Fruit fly (Drosophila melanogaster) whole organism, embryonic: ENCODE data around the gene CG14017.

Experiments used
- Aef1 ChIP-seq: fragments of 200-800 bp; sonication (Bioruptor generic); IDR thresholded peaks from 3 replicates; pipeline ENCODE4 v1.3.6; 2022; ENCODE audit warnings: missing biosample characterization, missing genetic modification characterization
- Antp ChIP-seq: fragments of 200-800 bp; sonication (Bioruptor generic); optimal IDR thresholded peaks from 3 replicates; lab custom pipeline; 2016; ENCODE audit warnings: missing biosample characterization, missing genetic modification characterization
- BEAF-32 ChIP-seq: fragments of 200-800 bp; sonication (Bioruptor generic); optimal IDR thresholded peaks from 3 replicates; lab custom pipeline; 2017; ENCODE audit warnings: missing biosample characterization, missing genetic modification characterization, mild to moderate bottlenecking, moderate library complexity, missing genetic modification reagents
- CG1024 ChIP-seq: fragments of 200-800 bp; sonication (Bioruptor generic); IDR thresholded peaks from 2 replicates; pipeline ENCODE4 v1.3.6; 2022; ENCODE audit warnings: missing biosample characterization, missing genetic modification characterization
- CG10654 ChIP-seq: fragments of 200-800 bp; sonication (Bioruptor generic); optimal IDR thresholded peaks from 2 replicates; lab custom pipeline; 2016; ENCODE audit warnings: missing biosample characterization, missing genetic modification characterization
- CG11695 ChIP-seq: fragments of 200-800 bp; sonication (Bioruptor generic); IDR thresholded peaks from 3 replicates; pipeline ENCODE4 v1.3.6; 2022; ENCODE audit warnings: missing biosample characterization, missing genetic modification characterization
- CG12155 ChIP-seq: fragments of 200-800 bp; sonication (Bioruptor generic); optimal IDR thresholded peaks from 3 replicates; lab custom pipeline; 2016; ENCODE audit warnings: missing biosample characterization, missing genetic modification characterization
- CG12942 ChIP-seq: fragments of 200-800 bp; sonication (Bioruptor generic); optimal IDR thresholded peaks from 3 replicates; lab custom pipeline; 2016; ENCODE audit warnings: missing biosample characterization, missing genetic modification characterization
- CG13296 ChIP-seq: fragments of 200-800 bp; sonication (Bioruptor generic); optimal IDR thresholded peaks from 3 replicates; lab custom pipeline; 2018; ENCODE audit warnings: missing biosample characterization, mild to moderate bottlenecking, missing genetic modification characterization
- CG14965 ChIP-seq: fragments of 200-800 bp; sonication (Bioruptor generic); optimal IDR thresholded peaks from 2 replicates; lab custom pipeline; 2016; ENCODE audit warnings: missing biosample characterization, missing genetic modification characterization, borderline replicate concordance
- CG15011 ChIP-seq: fragments of 200-800 bp; sonication (Bioruptor generic); optimal IDR thresholded peaks from 3 replicates; lab custom pipeline; 2018; ENCODE audit warnings: missing biosample characterization, mild to moderate bottlenecking, missing genetic modification characterization
- CG17361 ChIP-seq: fragments of 200-800 bp; sonication (Bioruptor generic); IDR thresholded peaks from 3 replicates; pipeline ENCODE4 v1.3.6; 2022; ENCODE audit warnings: missing biosample characterization, missing genetic modification characterization
- CG31388 ChIP-seq: fragments of 200-800 bp; sonication (Bioruptor generic); optimal IDR thresholded peaks from 2 replicates; lab custom pipeline; 2016; ENCODE audit warnings: missing biosample characterization, missing genetic modification characterization
- CG34422 ChIP-seq: fragments of 200-800 bp; sonication (Bioruptor generic); IDR thresholded peaks from 3 replicates; pipeline ENCODE4 v1.3.6; 2022; ENCODE audit warnings: missing biosample characterization, missing genetic modification characterization
- CG4328 ChIP-seq: fragments of 200-800 bp; sonication (Bioruptor generic); optimal IDR thresholded peaks from 3 replicates; lab custom pipeline; 2017; ENCODE audit warnings: missing biosample characterization, missing genetic modification reagents, missing genetic modification characterization
- CG6854 ChIP-seq: fragments of 200-800 bp; sonication (Bioruptor generic); optimal IDR thresholded peaks from 3 replicates; lab custom pipeline; 2017; ENCODE audit warnings: missing biosample characterization, mild to moderate bottlenecking, missing genetic modification characterization
- CG7839 ChIP-seq: fragments of 200-800 bp; sonication (Bioruptor generic); optimal IDR thresholded peaks from 3 replicates; lab custom pipeline; 2018; ENCODE audit warnings: missing biosample characterization, mild to moderate bottlenecking, missing genetic modification characterization, moderate library complexity
- CG9817 ChIP-seq: fragments of 200-800 bp; sonication (Bioruptor generic); optimal IDR thresholded peaks from 2 replicates; lab custom pipeline; 2018; ENCODE audit warnings: missing biosample characterization, mild to moderate bottlenecking, missing genetic modification characterization, moderate library complexity
- CkIIα-i1 ChIP-seq: fragments of 200-800 bp; sonication (Bioruptor generic); IDR thresholded peaks from 2 replicates; pipeline ENCODE4 v1.3.6; 2022; ENCODE audit warnings: missing biosample characterization, missing genetic modification characterization
- Dll ChIP-seq: fragments of 200-800 bp; sonication (Bioruptor generic); IDR thresholded peaks from 4 replicates; pipeline ENCODE4 v1.3.6; 2022; ENCODE audit warnings: missing biosample characterization, missing genetic modification characterization; ENCODE audit not compliant: partially characterized antibody
- Doc2 ChIP-seq: fragments of 200-800 bp; sonication (Bioruptor generic); IDR thresholded peaks from 2 replicates; pipeline ENCODE4 v1.3.6; 2022; ENCODE audit warnings: missing biosample characterization, missing genetic modification characterization
- Dref ChIP-seq: fragments of 200-800 bp; sonication (Bioruptor generic); IDR thresholded peaks from 2 replicates; pipeline ENCODE4 v1.3.6; 2022; ENCODE audit warnings: missing biosample characterization, missing genetic modification characterization
- E2f1 ChIP-seq: fragments of 200-800 bp; sonication (Bioruptor generic); IDR thresholded peaks from 2 replicates; pipeline ENCODE4 v1.3.6; 2022; ENCODE audit warnings: missing biosample characterization, missing genetic modification characterization
- E2f2 ChIP-seq: fragments of 200-800 bp; sonication (Bioruptor generic); IDR thresholded peaks from 2 replicates; pipeline ENCODE4 v1.3.6; 2022; ENCODE audit warnings: missing biosample characterization, missing genetic modification characterization
- Elba2 ChIP-seq: fragments of 200-800 bp; sonication (Bioruptor generic); optimal IDR thresholded peaks from 3 replicates; lab custom pipeline; 2016; ENCODE audit warnings: missing biosample characterization, missing genetic modification characterization
- H2.0 ChIP-seq: fragments of 200-800 bp; sonication (Bioruptor generic); IDR thresholded peaks from 2 replicates; pipeline ENCODE4 v1.3.6; 2022; ENCODE audit warnings: missing biosample characterization, missing genetic modification characterization
- Hr39 ChIP-seq: fragments of >200 bp; optimal IDR thresholded peaks from 2 replicates; lab custom pipeline; 2017
- NC2β ChIP-seq: fragments of 200-800 bp; sonication (Bioruptor generic); optimal IDR thresholded peaks from 2 replicates; lab custom pipeline; 2016; ENCODE audit warnings: missing biosample characterization, missing genetic modification characterization
- Pdp1 ChIP-seq, 2 experiments: fragments of 200-800 bp; sonication (Bioruptor generic); optimal IDR thresholded peaks; 3 replicates each; lab custom pipeline; 2016; ENCODE audit warnings: missing biosample characterization in 2 of 2, missing genetic modification characterization in 2 of 2, mild to moderate bottlenecking in 1 of 2, moderate library complexity in 1 of 2
- Sry-δ ChIP-seq: fragments of 200-800 bp; sonication (Bioruptor generic); optimal IDR thresholded peaks from 2 replicates; lab custom pipeline; 2016; ENCODE audit warnings: missing biosample characterization, missing genetic modification characterization
- aop ChIP-seq: fragments of 200-800 bp; sonication (Bioruptor generic); IDR thresholded peaks from 2 replicates; pipeline ENCODE4 v1.3.6; 2022; ENCODE audit warnings: missing biosample characterization, missing genetic modification characterization
- bigmax ChIP-seq: fragments of 200-800 bp; sonication (Bioruptor generic); optimal IDR thresholded peaks from 2 replicates; lab custom pipeline; 2018; ENCODE audit warnings: missing biosample characterization, mild to moderate bottlenecking, missing genetic modification characterization
- crol ChIP-seq: fragments of 200-800 bp; sonication (Bioruptor generic); IDR thresholded peaks from 2 replicates; pipeline ENCODE4 v1.3.6; 2022; ENCODE audit warnings: missing biosample characterization, missing genetic modification characterization
- dm ChIP-seq: fragments of 200-800 bp; sonication (Bioruptor generic); optimal IDR thresholded peaks from 3 replicates; lab custom pipeline; 2016; ENCODE audit warnings: missing biosample characterization, missing genetic modification characterization
- eve ChIP-seq, 2 experiments: fragments of >200 bp; optimal IDR thresholded peaks; 2 replicates each; lab custom pipeline; 2017; ENCODE audit warnings: missing biosample characterization in 2 of 2, missing genetic modification characterization in 2 of 2
- gcm ChIP-seq: fragments of 200-800 bp; sonication (Bioruptor generic); optimal IDR thresholded peaks from 2 replicates; lab custom pipeline; 2019; ENCODE audit warnings: missing biosample characterization, mild to moderate bottlenecking, missing genetic modification characterization, moderate library complexity
- grau ChIP-seq: fragments of 200-800 bp; optimal IDR thresholded peaks from 3 replicates; lab custom pipeline; 2019; ENCODE audit warnings: missing biosample characterization, mild to moderate bottlenecking, missing genetic modification characterization, moderate library complexity
- hb ChIP-seq: fragments of 200-800 bp; sonication (Bioruptor generic); IDR thresholded peaks from 3 replicates; pipeline ENCODE4 v1.3.6; 2022; ENCODE audit warnings: missing biosample characterization, missing genetic modification characterization; ENCODE audit not compliant: partially characterized antibody
- inv ChIP-seq: fragments of 200-800 bp; sonication (Bioruptor generic); IDR thresholded peaks from 2 replicates; pipeline ENCODE4 v1.3.6; 2022; ENCODE audit warnings: missing biosample characterization, missing genetic modification characterization; ENCODE audit not compliant: partially characterized antibody
- kay ChIP-seq: fragments of 200-800 bp; sonication (Bioruptor generic); optimal IDR thresholded peaks from 2 replicates; lab custom pipeline; 2016; ENCODE audit warnings: missing biosample characterization, missing genetic modification characterization
- klu ChIP-seq: fragments of 200-800 bp; sonication (Bioruptor generic); IDR thresholded peaks from 2 replicates; pipeline ENCODE4 v1.3.6; 2022; ENCODE audit warnings: missing biosample characterization, missing genetic modification characterization
- lbe ChIP-seq: fragments of 200-800 bp; sonication (Bioruptor generic); optimal IDR thresholded peaks from 2 replicates; lab custom pipeline; 2016; ENCODE audit warnings: missing biosample characterization, mild to moderate bottlenecking, missing genetic modification characterization
- maf-S ChIP-seq: fragments of 200-800 bp; sonication (Bioruptor generic); optimal IDR thresholded peaks from 2 replicates; lab custom pipeline; 2016; ENCODE audit warnings: missing biosample characterization, missing genetic modification characterization
- mld ChIP-seq: fragments of 200-800 bp; sonication (Bioruptor generic); IDR thresholded peaks from 3 replicates; pipeline ENCODE4 v1.3.6; 2022; ENCODE audit warnings: missing biosample characterization, missing genetic modification characterization; ENCODE audit not compliant: partially characterized antibody
- nerfin-2 ChIP-seq: fragments of 200-800 bp; sonication (Bioruptor generic); IDR thresholded peaks from 2 replicates; pipeline ENCODE4 v1.3.6; 2022; ENCODE audit warnings: missing biosample characterization, missing genetic modification characterization; ENCODE audit not compliant: partially characterized antibody
- nmo ChIP-seq: fragments of 200-800 bp; sonication (Bioruptor generic); optimal IDR thresholded peaks from 2 replicates; lab custom pipeline; 2018; ENCODE audit warnings: missing biosample characterization, mild to moderate bottlenecking, missing genetic modification characterization, moderate library complexity
- phol ChIP-seq: fragments of 200-800 bp; sonication (Bioruptor generic); optimal IDR thresholded peaks from 3 replicates; lab custom pipeline; 2018; ENCODE audit warnings: missing biosample characterization, mild to moderate bottlenecking, missing genetic modification characterization, moderate library complexity
- pum ChIP-seq: fragments of 200-800 bp; sonication (Bioruptor generic); optimal IDR thresholded peaks from 2 replicates; lab custom pipeline; 2016; ENCODE audit warnings: missing biosample characterization, missing genetic modification characterization
- shn ChIP-seq: fragments of 200-800 bp; sonication (Bioruptor generic); optimal IDR thresholded peaks from 3 replicates; lab custom pipeline; 2016; ENCODE audit warnings: missing biosample characterization, missing genetic modification characterization
- slbo ChIP-seq: fragments of 200-800 bp; sonication (Bioruptor generic); IDR thresholded peaks from 2 replicates; pipeline ENCODE4 v1.3.6; 2022; ENCODE audit warnings: missing biosample characterization, missing genetic modification characterization
- stwl ChIP-seq: fragments of 200-800 bp; sonication (Bioruptor generic); optimal IDR thresholded peaks from 3 replicates; lab custom pipeline; 2018; ENCODE audit warnings: missing biosample characterization, mild to moderate bottlenecking, missing genetic modification characterization, moderate library complexity
- unpg ChIP-seq: fragments of 200-800 bp; sonication (Bioruptor generic); optimal IDR thresholded peaks from 3 replicates; lab custom pipeline; 2018; ENCODE audit warnings: missing biosample characterization, mild to moderate bottlenecking, missing genetic modification characterization, moderate library complexity
- zen2 ChIP-seq: fragments of 200-800 bp; sonication (Bioruptor generic); IDR thresholded peaks from 3 replicates; pipeline ENCODE4 v1.3.6; 2022; ENCODE audit warnings: missing biosample characterization, missing genetic modification characterization; ENCODE audit not compliant: partially characterized antibody

The CG14017 gene

DNA sequence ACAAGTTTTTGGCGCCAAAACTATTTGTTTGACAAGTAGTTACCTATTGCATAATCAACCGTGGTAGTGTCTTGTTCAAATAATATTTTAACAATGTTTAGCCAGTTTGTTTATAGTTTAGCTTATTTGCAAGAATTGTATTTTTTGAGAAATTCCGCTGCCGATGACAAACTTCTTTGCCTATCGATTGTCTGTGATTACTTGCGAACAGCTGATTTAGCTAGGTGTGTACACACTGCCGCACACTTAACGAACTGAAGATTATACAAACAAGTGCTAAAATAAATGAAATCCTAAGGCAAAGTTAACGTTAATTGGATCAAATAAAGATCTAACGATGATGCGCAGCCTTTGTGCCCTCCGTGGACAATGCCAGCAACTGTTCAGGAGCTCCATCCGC lies 27.0 kb upstream of the CG14017 start, which contains the start of gene Cox11 (continued):
- TF ChIP-seq CG13296 (no peak), H2.0 (GFP tag; lab: Robert Waterston, UW) (no peak), CG14965 (GFP tag; lab: Kevin White, UChicago) (no peak), CG31388 (GFP tag; lab: Kevin White, UChicago) (no peak), phol (tag; lab: Kevin White, UChicago) (no peak), mld (0 out of 3 replicates have a peak, but pooled peaks have one; percentile 20), E2f1 (no peak), nmo (GFP tag; lab: Kevin White, UChicago) (no peak), Dll (GFP tag; lab: Robert Waterston, UW) (peak; percentile 44; the same call in 2 of the 4 replicates), CG6854 (GFP tag; lab: Kevin White, UChicago) (no peak), kay (GFP tag; lab: Kevin White, UChicago) (no peak), CG15011 (no peak), zen2 (GFP tag; lab: Robert Waterston, UW) (peak; percentile 49; the same call in 2 of the 3 replicates), Pdp1 (GFP tag; optimal IDR thresholded peaks at IDR 0.05; lab: Kevin White, UChicago) (peak in 1 of 2 experiments; percentile 58), CG11695 (no peak), CG17361 (GFP tag; lab: Robert Waterston, UW) (no peak), CG10654 (GFP tag; lab: Kevin White, UChicago) (no peak), Dref (peak; percentile 79), Aef1 (no peak), NC2β (no peak), CG12942 (GFP tag; lab: Kevin White, UChicago) (no peak), Elba2 (no peak), CG4328 (GFP tag; lab: Kevin White, UChicago) (no peak), hb (GFP tag; lab: Robert Waterston, UW) (peak; percentile 55; the same call in 1 of the 3 replicates), Sry-δ (GFP tag; lab: Kevin White, UChicago) (peak; percentile 10), CG7839 (tag; lab: Kevin White, UChicago) (no peak), pum (GFP tag; lab: Kevin White, UChicago) (no peak)

DNA sequence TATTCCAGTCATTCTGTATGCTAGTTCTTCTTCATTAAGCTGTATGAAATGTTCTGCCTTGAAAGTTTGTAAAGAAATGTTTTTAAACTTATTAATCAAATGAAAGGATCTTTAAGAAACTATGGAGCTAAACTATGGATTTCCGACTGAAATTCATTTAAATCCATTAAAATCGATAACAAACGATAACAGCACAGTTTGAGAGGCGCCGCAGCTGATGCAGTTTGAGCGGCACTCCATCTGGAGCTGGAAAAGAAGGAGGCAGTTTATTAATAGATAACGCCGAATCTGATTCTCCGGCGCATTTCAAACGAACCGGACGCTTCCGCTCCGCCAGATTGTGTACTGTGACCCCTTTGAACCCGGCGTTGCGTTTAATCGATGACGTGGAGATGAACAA lies 25.8 kb upstream of the CG14017 start, which contains the start of gene CG31915:
Gene CG31915 (plus strand): TSS at position 263 of the 400 bp plus-strand sequence.
- no peak for TF ChIP-seq grau (tag; lab: Kevin White, UChicago)
- TF ChIP-seq nerfin-2 (GFP tag; lab: Robert Waterston, UW), result peak; percentile 86
- no peak for TF ChIP-seq lbe (GFP tag; lab: Kevin White, UChicago)
- no peak for TF ChIP-seq eve (GFP tag; optimal IDR thresholded peaks at IDR 0.05; lab: Kevin White, UChicago)
- no peak for TF ChIP-seq Hr39 (lab: Kevin White, UChicago)
- TF ChIP-seq Doc2 (GFP tag; lab: Robert Waterston, UW), result no peak
- TF ChIP-seq CG1024 (GFP tag; lab: Robert Waterston, UW), result no peak
- no peak for TF ChIP-seq Antp
- peak; percentile 91 for TF ChIP-seq E2f2 (GFP tag; lab: Robert Waterston, UW)
- TF ChIP-seq nmo (GFP tag; lab: Kevin White, UChicago), result no peak
- peak; percentile 72 for TF ChIP-seq stwl (tag; lab: Kevin White, UChicago)
- no peak for TF ChIP-seq dm
- TF ChIP-seq aop (GFP tag; lab: Robert Waterston, UW), result no peak
- TF ChIP-seq BEAF-32, result peak; percentile 8
- TF ChIP-seq CG34422 (GFP tag; lab: Robert Waterston, UW), result peak; percentile 47; the same call in 1 of the 3 replicates
- peak; percentile 41 for TF ChIP-seq inv (GFP tag; lab: Robert Waterston, UW)
- no peak for TF ChIP-seq CG12155 (GFP tag; lab: Kevin White, UChicago)
- TF ChIP-seq crol (GFP tag; lab: Robert Waterston, UW), result no peak
- TF ChIP-seq CkIIα-i1 (GFP tag; lab: Robert Waterston, UW), result no peak
- TF ChIP-seq bigmax, result no peak
- no peak for TF ChIP-seq gcm (GFP tag; lab: Kevin White, UChicago)
- no peak for TF ChIP-seq shn (GFP tag; lab: Kevin White, UChicago)
- no peak for TF ChIP-seq klu (GFP tag; lab: Robert Waterston, UW)
- no peak for TF ChIP-seq CG9817 (tag; lab: Kevin White, UChicago)
- no peak for TF ChIP-seq unpg
- TF ChIP-seq maf-S, result no peak
- no peak for TF ChIP-seq slbo (GFP tag; lab: Robert Waterston, UW)
